Worm (Caenorhabditis elegans) whole organism, midembryonic: ENCODE data around the gene msp-56.

Experiments used
- T22C8.4 ChIP-seq: fragments of 200-800 bp; sonication (Bioruptor generic); IDR thresholded peaks from 2 replicates; pipeline ENCODE4 v1.3.6; 2022; ENCODE audit warnings: missing genetic modification characterization, missing compliant biosample characterization
- cog-1 ChIP-seq: sonication (generic microtip); optimal IDR thresholded peaks from 2 replicates; lab custom pipeline; 2016; ENCODE audit warnings: missing genetic modification characterization, missing compliant biosample characterization
- flt-1 ChIP-seq: fragments of 200-800 bp; sonication (Bioruptor generic); IDR thresholded peaks from 2 replicates; pipeline ENCODE4 v1.3.6; 2022; ENCODE audit warnings: missing genetic modification characterization, missing compliant biosample characterization
- klf-2 ChIP-seq: fragments of 200-800 bp; sonication (Bioruptor generic); conservative IDR thresholded peaks from 2 replicates; pipeline ENCODE4 v1.3.6; 2022; ENCODE audit warnings: missing genetic modification reagents, missing genetic modification characterization, missing compliant biosample characterization
- med-1 ChIP-seq: sonication (generic microtip); optimal IDR thresholded peaks from 2 replicates; lab custom pipeline; 2017; ENCODE audit warnings: missing genetic modification characterization, mild to moderate bottlenecking, missing compliant biosample characterization, antibody characterized with exemption, missing genetic modification reagents; ENCODE audit not compliant: insufficient read depth
- ref-1 ChIP-seq: fragments of 200-800 bp; sonication (Bioruptor generic); conservative IDR thresholded peaks from 2 replicates; pipeline ENCODE4 v1.3.6; 2022; ENCODE audit warnings: missing genetic modification reagents, missing genetic modification characterization, missing compliant biosample characterization
- tab-1 ChIP-seq: fragments of 200-800 bp; sonication (Bioruptor generic); IDR thresholded peaks from 2 replicates; pipeline ENCODE4 v1.3.6; 2022; ENCODE audit warnings: missing genetic modification characterization, missing compliant biosample characterization
- ztf-23 ChIP-seq: fragments of 200-800 bp; sonication (Bioruptor generic); IDR thresholded peaks from 2 replicates; pipeline ENCODE4 v1.3.6; 2022; ENCODE audit warnings: missing genetic modification reagents, missing genetic modification characterization, missing compliant biosample characterization
- ztf-29 ChIP-seq: fragments of 200-800 bp; sonication (Bioruptor generic); IDR thresholded peaks from 2 replicates; pipeline ENCODE4 v1.3.6; 2022; ENCODE audit warnings: missing genetic modification reagents, missing genetic modification characterization, missing compliant biosample characterization

Gene msp-56

DNA sequence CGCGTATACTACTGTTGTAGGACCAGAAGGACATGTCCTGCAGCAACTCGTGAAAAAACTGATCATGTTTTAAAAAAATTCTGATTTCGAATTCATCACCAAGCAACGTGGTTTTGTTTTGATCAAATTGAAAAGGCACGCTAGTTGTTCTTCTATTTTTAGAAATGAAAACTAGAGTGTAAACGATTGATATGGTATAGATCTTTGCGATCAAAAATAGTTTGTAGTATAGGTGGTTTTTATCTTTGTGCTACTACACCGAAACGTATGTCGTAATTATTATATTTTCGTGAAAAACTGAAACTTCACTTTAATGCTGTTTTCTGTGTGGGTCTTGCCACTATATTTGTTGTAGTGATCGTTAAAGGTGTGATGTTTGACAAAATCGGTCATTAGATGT, 25.5 kb downstream of the msp-56 start:
- TF ChIP-seq cog-1 (tag; lab: Kevin White, UChicago) (no peak), tab-1 (GFP tag; lab: Robert Waterston, UW) (no peak), med-1 (GFP tag; lab: Kevin White, UChicago) (no peak), ztf-29 (GFP tag; lab: Robert Waterston, UW) (no peak), ztf-23 (GFP tag; lab: Robert Waterston, UW) (no peak), ref-1 (GFP tag; lab: Robert Waterston, UW) (no peak), klf-2 (GFP tag; lab: Robert Waterston, UW) (no peak), T22C8.4 (no peak), flt-1 (GFP tag; lab: Robert Waterston, UW) (no peak)

DNA sequence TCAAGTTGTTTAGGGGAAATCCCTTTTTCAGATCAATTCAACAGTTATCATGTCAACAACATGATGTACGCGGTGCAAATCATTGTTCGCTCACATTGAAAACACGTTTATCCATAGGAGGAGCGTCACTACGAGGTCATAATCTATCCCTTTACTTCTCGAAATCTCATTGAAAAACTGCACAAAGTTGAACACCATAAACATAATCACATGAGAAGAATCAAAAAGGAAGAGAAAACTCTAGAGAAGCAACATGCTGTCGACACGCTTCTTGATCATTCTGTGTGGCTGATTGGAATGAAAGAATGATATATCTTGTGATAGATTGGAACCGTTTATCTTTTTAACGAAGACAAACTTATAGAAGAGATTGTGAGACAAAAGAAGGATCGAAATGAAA, 26.6 kb downstream of the msp-56 start:
- TF ChIP-seq klf-2 (GFP tag; lab: Robert Waterston, UW), result no peak

DNA sequence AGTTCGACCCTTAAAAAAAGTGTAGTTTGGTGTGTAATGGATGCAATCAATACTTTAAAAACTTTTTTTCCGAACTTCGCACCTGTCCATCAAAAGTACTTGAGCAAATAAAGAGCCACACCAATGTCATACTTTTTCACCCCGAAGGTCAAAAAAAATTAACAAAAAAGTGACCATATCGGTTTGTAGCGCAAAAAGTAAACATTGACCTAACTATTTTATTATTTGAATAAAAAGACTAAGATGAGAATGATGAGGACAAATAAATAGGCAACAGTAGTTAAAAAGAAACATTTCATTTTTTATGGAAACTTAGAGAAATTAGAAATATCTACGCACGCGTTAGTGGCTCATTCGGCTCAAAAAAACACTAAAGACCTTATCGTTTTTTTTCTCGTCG, 28.0 kb downstream of the msp-56 start:
- TF ChIP-seq cog-1 (tag; lab: Kevin White, UChicago) (no peak), T22C8.4 (no peak), ztf-29 (GFP tag; lab: Robert Waterston, UW) (no peak), klf-2 (GFP tag; lab: Robert Waterston, UW) (no peak), flt-1 (GFP tag; lab: Robert Waterston, UW) (no peak), ref-1 (GFP tag; lab: Robert Waterston, UW) (no peak)

DNA sequence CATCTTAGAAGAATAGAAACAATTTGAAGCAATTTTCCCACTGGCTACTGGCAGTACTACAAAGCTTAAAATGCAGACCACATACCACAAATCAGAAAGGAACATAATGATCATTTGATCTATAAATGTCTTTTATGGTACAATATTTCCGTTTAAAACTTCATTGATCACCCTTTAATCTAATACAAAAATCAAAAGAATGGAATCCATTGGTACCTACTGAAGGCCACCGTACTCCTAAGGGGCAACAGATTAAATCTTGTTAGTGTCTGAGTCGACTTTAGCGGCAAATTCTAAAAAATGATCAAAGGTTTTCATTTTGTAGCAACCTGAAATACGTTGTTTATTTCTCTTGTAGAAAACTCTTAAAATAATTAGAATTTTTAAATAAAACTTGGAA, 30.9 kb downstream of the msp-56 start:
- TF ChIP-seq ref-1 (GFP tag; lab: Robert Waterston, UW) (no peak), tab-1 (GFP tag; lab: Robert Waterston, UW) (no peak), ztf-29 (GFP tag; lab: Robert Waterston, UW) (no peak), med-1 (GFP tag; lab: Kevin White, UChicago) (no peak), klf-2 (GFP tag; lab: Robert Waterston, UW) (no peak), T22C8.4 (no peak), flt-1 (GFP tag; lab: Robert Waterston, UW) (no peak), ztf-23 (GFP tag; lab: Robert Waterston, UW) (no peak), cog-1 (tag; lab: Kevin White, UChicago) (no peak)

DNA sequence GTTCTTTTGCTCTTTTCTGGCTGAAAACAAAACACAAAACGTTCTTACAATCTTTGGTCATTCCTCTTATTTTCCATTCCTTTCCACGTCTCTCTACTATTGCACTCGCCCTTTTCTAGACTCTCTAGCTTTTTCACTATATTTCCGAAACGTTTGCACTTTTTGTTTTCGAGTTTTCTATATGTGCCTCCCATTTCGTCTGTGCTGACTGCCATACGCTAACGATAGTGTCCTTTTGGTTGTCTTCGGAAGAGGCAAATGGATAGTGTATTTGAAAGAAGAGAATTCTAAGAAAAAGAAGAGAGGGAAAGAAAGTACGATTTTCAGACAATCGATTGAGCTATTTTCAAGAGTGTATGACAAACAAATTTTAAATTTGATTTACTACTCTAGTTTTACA, 31.4 kb downstream of the msp-56 start:
- TF ChIP-seq ztf-23 (GFP tag; lab: Robert Waterston, UW) (no peak), T22C8.4 (no peak), cog-1 (tag; lab: Kevin White, UChicago) (no peak), med-1 (GFP tag; lab: Kevin White, UChicago) (no peak), flt-1 (GFP tag; lab: Robert Waterston, UW) (no peak)

DNA sequence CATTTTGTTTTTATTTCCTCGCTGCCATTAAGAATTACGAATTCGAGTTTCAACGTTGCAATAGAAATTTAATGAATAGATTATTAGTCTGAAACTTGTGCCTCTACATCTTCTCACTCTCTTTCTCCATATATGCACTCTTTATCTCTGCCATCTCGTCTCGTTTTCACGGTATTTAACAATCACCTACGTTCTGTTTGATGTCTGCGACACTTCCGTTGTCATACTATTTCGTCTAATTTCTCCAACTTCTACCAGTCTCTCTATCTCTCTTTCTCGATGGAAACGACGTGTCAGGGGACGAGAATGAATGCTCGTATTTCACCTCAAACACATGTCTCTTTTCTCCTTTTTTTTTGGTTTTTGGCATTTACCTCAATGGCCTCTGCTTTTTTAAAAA, 32.5 kb downstream of the msp-56 start:
- TF ChIP-seq ztf-29 (GFP tag; lab: Robert Waterston, UW) (no peak), tab-1 (GFP tag; lab: Robert Waterston, UW) (no peak), T22C8.4 (no peak), flt-1 (GFP tag; lab: Robert Waterston, UW) (no peak), ref-1 (GFP tag; lab: Robert Waterston, UW) (no peak), ztf-23 (GFP tag; lab: Robert Waterston, UW) (no peak), cog-1 (tag; lab: Kevin White, UChicago) (no peak), med-1 (GFP tag; lab: Kevin White, UChicago) (no peak), klf-2 (GFP tag; lab: Robert Waterston, UW) (no peak)

DNA sequence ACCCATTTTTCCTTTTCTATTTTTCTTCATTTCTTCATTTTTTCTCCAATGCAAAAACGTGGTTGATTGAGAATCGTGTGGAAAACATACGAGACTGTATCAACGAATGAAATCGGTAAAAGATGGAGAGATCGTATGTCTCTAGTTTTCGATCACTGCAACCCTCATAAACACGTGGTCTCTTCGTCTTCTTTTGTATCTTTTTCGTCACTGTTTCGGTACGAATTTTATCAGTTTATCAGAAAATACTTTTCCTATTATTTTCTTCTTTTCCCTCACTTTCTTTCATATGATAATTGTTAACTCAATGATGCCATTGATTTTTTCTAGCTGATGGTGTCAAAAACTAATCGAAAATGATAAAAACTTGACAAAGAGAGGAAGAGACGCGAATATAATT, 34.3 kb downstream of the msp-56 start:
- TF ChIP-seq tab-1 (GFP tag; lab: Robert Waterston, UW), result no peak
- TF ChIP-seq flt-1 (GFP tag; lab: Robert Waterston, UW), result no peak
- no peak for TF ChIP-seq klf-2 (GFP tag; lab: Robert Waterston, UW)
- TF ChIP-seq T22C8.4, result no peak
- no peak for TF ChIP-seq med-1 (GFP tag; lab: Kevin White, UChicago)
- TF ChIP-seq ztf-29 (GFP tag; lab: Robert Waterston, UW), result no peak
- no peak for TF ChIP-seq ref-1 (GFP tag; lab: Robert Waterston, UW)
- TF ChIP-seq cog-1 (tag; lab: Kevin White, UChicago), result no peak
- TF ChIP-seq ztf-23 (GFP tag; lab: Robert Waterston, UW), result no peak

DNA sequence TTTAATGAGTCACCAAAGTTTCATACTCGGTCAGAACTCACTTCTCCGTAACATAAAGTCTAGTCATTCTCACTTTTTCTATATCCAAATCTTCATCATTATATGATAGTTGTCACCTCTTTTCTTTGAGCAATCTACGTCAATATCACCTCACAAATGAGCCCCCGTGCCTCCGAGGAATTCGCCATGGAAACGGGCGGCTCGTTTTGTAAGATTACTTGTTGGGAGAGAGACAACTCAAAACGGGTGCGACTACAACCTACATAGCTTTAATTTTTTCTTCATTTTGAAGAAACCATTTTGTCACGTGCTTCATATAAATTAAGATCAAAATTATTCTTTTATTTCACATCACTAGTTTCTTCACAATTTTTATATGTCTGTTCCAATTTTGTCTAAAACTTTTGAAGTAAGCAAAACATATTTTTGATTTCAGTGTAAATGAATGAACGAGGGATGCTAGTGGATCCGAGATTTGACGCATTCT, 37.6 kb downstream of the msp-56 start, which contains the start of gene nhr-4:
Gene nhr-4, plus strand, starts transcription at position 437 of the 487 bp plus-strand sequence.
- TF ChIP-seq tab-1 (GFP tag; lab: Robert Waterston, UW), result no peak
- TF ChIP-seq med-1 (GFP tag; lab: Kevin White, UChicago), result no peak
- TF ChIP-seq cog-1 (tag; lab: Kevin White, UChicago), result no peak
- TF ChIP-seq flt-1 (GFP tag; lab: Robert Waterston, UW), result no peak
- no peak for TF ChIP-seq ztf-29 (GFP tag; lab: Robert Waterston, UW)
- no peak for TF ChIP-seq ref-1 (GFP tag; lab: Robert Waterston, UW)
- TF ChIP-seq ztf-23 (GFP tag; lab: Robert Waterston, UW), result no peak
- no peak for TF ChIP-seq klf-2 (GFP tag; lab: Robert Waterston, UW)
- TF ChIP-seq T22C8.4, result no peak

DNA sequence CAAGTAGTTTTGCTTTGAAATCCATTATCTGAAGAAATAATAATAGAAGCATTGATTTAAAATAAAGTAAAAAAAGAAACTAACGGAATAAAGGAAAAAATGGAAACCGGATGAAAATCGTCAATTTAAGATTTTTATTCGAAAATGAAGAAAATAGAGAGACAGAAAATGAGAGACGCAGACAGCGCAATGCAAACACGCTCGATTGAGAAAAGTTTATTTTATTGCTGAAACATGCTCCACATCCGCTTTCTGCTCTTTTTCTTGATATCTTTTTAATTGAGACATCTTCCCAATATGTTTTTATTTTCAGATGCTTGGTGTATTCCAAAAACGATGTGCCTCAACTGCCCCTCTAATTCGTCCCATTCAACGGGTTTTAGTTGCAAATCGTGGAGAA, 42.9 kb downstream of the msp-56 start, which contains the start of the genes prp-18 and mccc-1:
Gene prp-18, minus strand, starts transcription at position 127 of the 400 bp plus-strand sequence.
Gene mccc-1, plus strand, starts transcription at position 314 of the 400 bp plus-strand sequence.
- TF ChIP-seq T22C8.4, result no peak

DNA sequence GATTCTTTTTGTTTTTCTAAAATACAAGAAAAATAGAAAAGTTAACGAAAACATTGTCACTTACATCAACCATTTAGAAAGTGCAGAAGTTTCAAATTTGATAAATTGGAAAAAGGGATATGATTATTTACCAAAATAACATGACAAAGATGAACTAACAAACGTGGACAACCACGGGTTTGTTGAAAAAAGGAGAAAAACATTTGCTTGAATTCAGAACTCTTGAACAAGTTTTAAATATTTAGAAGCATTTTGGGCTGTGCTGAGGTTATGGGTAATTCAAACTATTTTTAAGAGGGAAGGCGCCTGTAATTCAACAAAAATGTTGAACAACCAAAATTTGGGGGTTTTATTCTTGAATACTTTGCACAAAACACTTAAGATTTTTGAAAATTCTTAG, 48.5 kb downstream of the msp-56 start, which contains the start of gene ttbk-3:
Gene ttbk-3, minus strand, starts transcription at position 101 of the 400 bp plus-strand sequence.
- TF ChIP-seq ztf-29 (GFP tag; lab: Robert Waterston, UW) (no peak), cog-1 (tag; lab: Kevin White, UChicago) (no peak), ref-1 (GFP tag; lab: Robert Waterston, UW) (no peak), tab-1 (GFP tag; lab: Robert Waterston, UW) (no peak), ztf-23 (GFP tag; lab: Robert Waterston, UW) (no peak), T22C8.4 (no peak), med-1 (GFP tag; lab: Kevin White, UChicago) (no peak), klf-2 (GFP tag; lab: Robert Waterston, UW) (no peak), flt-1 (GFP tag; lab: Robert Waterston, UW) (no peak)
